Worm (Caenorhabditis elegans): ENCODE data around the gene bgnt-1.4.

DNA sequence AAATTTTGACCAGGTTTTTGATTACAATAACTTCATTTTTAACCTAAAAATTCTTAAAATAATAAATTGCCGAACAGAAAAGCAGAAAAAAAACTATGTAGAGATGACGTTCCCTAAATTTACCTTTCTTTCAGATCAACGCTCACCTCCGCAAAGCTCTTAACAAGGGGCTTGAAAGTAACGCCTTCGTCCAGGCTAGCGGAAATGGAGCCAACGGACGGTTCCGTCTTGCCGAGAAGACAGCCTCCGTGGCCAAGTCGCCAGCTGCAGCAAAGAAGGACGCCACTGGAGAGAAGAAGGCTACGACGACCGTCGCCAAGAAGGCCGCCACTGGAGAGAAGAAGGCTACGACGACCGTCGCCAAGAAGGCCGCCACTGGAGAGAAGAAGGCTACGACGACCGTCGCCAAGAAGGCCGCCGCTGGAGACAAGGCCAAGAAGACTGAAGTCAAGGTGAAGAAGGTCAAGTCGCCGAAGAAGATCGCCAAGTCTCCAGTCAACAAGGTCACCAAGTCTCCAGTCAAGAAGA lies 6.0 kb upstream of the bgnt-1.4 start:
- TF ChIP-seq nhr-237 (tag; optimal IDR thresholded peaks at IDR 0.05) (no peak), mep-1 (tag; optimal IDR thresholded peaks at IDR 0.05) (no peak), cey-2 (tag; optimal IDR thresholded peaks at IDR 0.05; ENCODE audit: borderline replicate concordance, insufficient read depth) (no peak)

Measured in whole organism, L4 larva.